Worm (Caenorhabditis elegans): Measurements from ENCODE around the gene rps-29.

rps-29 gene

DNA sequence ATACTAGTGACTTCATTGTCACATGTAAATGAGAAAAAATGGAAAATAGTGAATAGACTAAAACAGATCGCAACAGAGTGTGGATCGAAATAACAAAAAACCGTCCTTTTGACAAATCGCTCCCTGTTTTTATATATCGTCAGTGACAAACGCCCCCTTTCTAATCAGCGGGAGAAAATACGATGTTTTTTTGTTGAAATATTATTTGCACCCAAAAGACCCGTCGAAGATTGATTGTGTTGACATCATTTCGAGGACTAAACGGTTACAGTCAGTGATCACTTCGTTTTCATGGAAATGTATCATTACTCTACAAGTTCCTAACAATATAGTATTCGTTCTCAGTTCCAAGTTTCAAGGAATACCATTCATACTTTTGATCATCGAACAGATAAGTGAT lies 45.4 kb downstream of the rps-29 start, which contains the start of gene dos-3:
Gene dos-3, minus strand, starts transcription at position 101 of the 400 bp plus-strand sequence.
- TF ChIP-seq elt-2 (tag; optimal IDR thresholded peaks at IDR 0.05) (no peak), ceh-28 (tag; optimal IDR thresholded peaks at IDR 0.05) (no peak), nhr-237 (tag; optimal IDR thresholded peaks at IDR 0.05) (no peak), sea-2 (GFP tag; optimal IDR thresholded peaks at IDR 0.05) (no peak), ZK546.5 (tag; optimal IDR thresholded peaks at IDR 0.05) (no peak), mml-1 (tag; optimal IDR thresholded peaks at IDR 0.05) (no peak), R02D3.7 (tag; optimal IDR thresholded peaks at IDR 0.05) (no peak)

DNA sequence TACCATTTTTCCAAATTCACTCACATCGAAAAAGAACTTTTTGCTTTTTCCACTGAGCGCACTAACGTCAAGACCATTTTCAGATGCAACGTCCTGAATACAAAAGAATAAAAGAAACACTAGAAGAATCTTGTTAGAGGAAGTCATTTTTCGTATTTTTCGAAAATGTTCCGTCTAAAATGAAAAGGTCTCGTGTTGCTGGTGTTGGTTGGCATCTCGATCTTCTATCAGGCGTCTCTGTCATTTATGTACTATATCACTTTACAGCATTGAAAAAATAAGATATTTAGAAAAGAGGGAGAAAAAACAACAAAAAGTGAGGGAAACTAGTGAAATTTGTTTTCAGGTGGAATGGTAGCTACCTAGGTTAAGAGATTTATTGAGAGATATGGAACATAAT lies 47.1 kb downstream of the rps-29 start, which contains the start of gene K02F3.9:
Gene K02F3.9, minus strand, starts transcription at position 190 of the 400 bp plus-strand sequence.
- no peak for TF ChIP-seq fkh-2 (tag; optimal IDR thresholded peaks at IDR 0.05)
- no peak for TF ChIP-seq nhr-43 (tag; optimal IDR thresholded peaks at IDR 0.05; ENCODE audit: poor library complexity, severe bottlenecking)
- no peak for TF ChIP-seq mdl-1 (tag; optimal IDR thresholded peaks at IDR 0.05)
- TF ChIP-seq elt-1 (tag; optimal IDR thresholded peaks at IDR 0.05), result no peak
- no peak for TF ChIP-seq pqm-1 (tag; optimal IDR thresholded peaks at IDR 0.05)

DNA sequence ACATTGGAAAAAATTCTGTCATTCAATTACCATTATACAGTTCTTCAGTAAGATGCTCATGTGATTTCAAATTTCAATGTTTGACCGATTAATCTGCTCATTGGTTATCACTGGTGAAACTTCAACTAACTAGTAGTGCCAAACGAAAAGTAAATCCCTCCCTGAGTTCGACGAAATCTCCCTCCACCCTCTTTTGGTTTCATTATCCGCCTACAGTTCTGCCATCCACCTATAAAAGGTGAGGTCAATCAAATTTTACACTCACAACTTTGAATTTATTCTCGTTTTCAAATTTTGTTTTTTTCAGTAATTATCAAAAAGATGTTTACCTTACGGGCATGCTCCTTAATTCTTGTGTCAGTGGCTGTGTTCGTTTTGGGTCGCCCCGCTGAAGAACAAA lies 48.5 kb downstream of the rps-29 start, which contains the start of gene far-8:
Gene far-8, plus strand, starts transcription at position 301 of the 400 bp plus-strand sequence.
- TF ChIP-seq nhr-77 (tag; optimal IDR thresholded peaks at IDR 0.05) (no peak), nhr-12 (tag; optimal IDR thresholded peaks at IDR 0.05) (no peak), snpc-4 (tag; optimal IDR thresholded peaks at IDR 0.05) (no peak), elt-1 (tag; optimal IDR thresholded peaks at IDR 0.05) (no peak), R02D3.7 (tag; optimal IDR thresholded peaks at IDR 0.05) (no peak), lin-39 (tag; optimal IDR thresholded peaks at IDR 0.05) (no peak), hmg-11 (tag; optimal IDR thresholded peaks at IDR 0.05) (no peak), ceh-16 (tag; optimal IDR thresholded peaks at IDR 0.05) (no peak)

ce11 chrIII:843999-844398 lies 49.9 kb downstream of the rps-29 start:
- no peak for TF ChIP-seq jun-1 (tag; optimal IDR thresholded peaks at IDR 0.05)
- TF ChIP-seq sea-2 (GFP tag; optimal IDR thresholded peaks at IDR 0.05), result no peak
- TF ChIP-seq eor-1 (tag; optimal IDR thresholded peaks at IDR 0.05), result no peak
- TF ChIP-seq egl-27 (tag; optimal IDR thresholded peaks at IDR 0.05), result no peak
- TF ChIP-seq snpc-4 (tag; optimal IDR thresholded peaks at IDR 0.05), result peak; percentile 24
- TF ChIP-seq nhr-77 (tag; optimal IDR thresholded peaks at IDR 0.05), result no peak
- no peak for TF ChIP-seq fkh-10 (GFP tag; optimal IDR thresholded peaks at IDR 0.05)
- TF ChIP-seq lsy-12 (tag; optimal IDR thresholded peaks at IDR 0.05), result no peak
- no peak for TF ChIP-seq tbx-2 (tag; optimal IDR thresholded peaks at IDR 0.05)
- TF ChIP-seq daf-12 (tag; optimal IDR thresholded peaks at IDR 0.05), result no peak
- no peak for TF ChIP-seq hmg-11 (tag; optimal IDR thresholded peaks at IDR 0.05)
- no peak for TF ChIP-seq nhr-76 (tag; optimal IDR thresholded peaks at IDR 0.05)
- TF ChIP-seq fos-1 (tag; optimal IDR thresholded peaks at IDR 0.05), result no peak
- TF ChIP-seq nhr-23 (tag; optimal IDR thresholded peaks at IDR 0.05), result no peak
- TF ChIP-seq aly-2 (tag; optimal IDR thresholded peaks at IDR 0.05), result no peak
- no peak for TF ChIP-seq zag-1 (tag; optimal IDR thresholded peaks at IDR 0.05)
- no peak for TF ChIP-seq nhr-25 (tag; optimal IDR thresholded peaks at IDR 0.05)
- TF ChIP-seq mdl-1 (tag; optimal IDR thresholded peaks at IDR 0.05), result no peak
- no peak for TF ChIP-seq nhr-28 (tag; optimal IDR thresholded peaks at IDR 0.05)
- no peak for TF ChIP-seq nhr-237 (tag; optimal IDR thresholded peaks at IDR 0.05)
- no peak for TF ChIP-seq unc-39 (tag; optimal IDR thresholded peaks at IDR 0.05)
- peak; percentile 88 for TF ChIP-seq mml-1 (tag; optimal IDR thresholded peaks at IDR 0.05)
- TF ChIP-seq ceh-82 (tag; optimal IDR thresholded peaks at IDR 0.05), result no peak
- TF ChIP-seq ceh-16 (tag; optimal IDR thresholded peaks at IDR 0.05), result no peak
- TF ChIP-seq skn-1 (tag; optimal IDR thresholded peaks at IDR 0.05), result no peak
- peak; percentile 27 for TF ChIP-seq lin-15B (tag; optimal IDR thresholded peaks at IDR 0.05)
- TF ChIP-seq nhr-12 (tag; optimal IDR thresholded peaks at IDR 0.05), result no peak
- TF ChIP-seq pha-4 (tag; optimal IDR thresholded peaks at IDR 0.05), result peak; percentile 62
- TF ChIP-seq nhr-11 (tag; optimal IDR thresholded peaks at IDR 0.05), result no peak
- no peak for TF ChIP-seq egl-5 (tag; optimal IDR thresholded peaks at IDR 0.05)
- TF ChIP-seq elt-3 (tag; optimal IDR thresholded peaks at IDR 0.05), result no peak
- TF ChIP-seq nhr-67 (tag; optimal IDR thresholded peaks at IDR 0.05), result no peak
- no peak for TF ChIP-seq unc-62 (GFP tag; optimal IDR thresholded peaks at IDR 0.05)
- TF ChIP-seq fkh-2 (tag; optimal IDR thresholded peaks at IDR 0.05), result no peak
- peak; percentile 43 for TF ChIP-seq nhr-43 (tag; optimal IDR thresholded peaks at IDR 0.05; ENCODE audit: poor library complexity, severe bottlenecking)
- no peak for TF ChIP-seq ztf-4 (tag; optimal IDR thresholded peaks at IDR 0.05)
- no peak for TF ChIP-seq R02D3.7 (tag; optimal IDR thresholded peaks at IDR 0.05)
- no peak for TF ChIP-seq ztf-11 (tag; optimal IDR thresholded peaks at IDR 0.05)
- TF ChIP-seq nfya-1 (tag; optimal IDR thresholded peaks at IDR 0.05; ENCODE audit: insufficient read depth), result peak; percentile 57
- TF ChIP-seq lin-39 (tag; optimal IDR thresholded peaks at IDR 0.05), result no peak
- TF ChIP-seq pqm-1 (tag; optimal IDR thresholded peaks at IDR 0.05), result peak; percentile 37
- TF ChIP-seq ZK546.5 (tag; optimal IDR thresholded peaks at IDR 0.05), result no peak
- TF ChIP-seq ama-1 (optimal IDR thresholded peaks at IDR 0.05), result no peak
- TF ChIP-seq elt-2 (tag; optimal IDR thresholded peaks at IDR 0.05), result peak; percentile 16
- TF ChIP-seq ceh-28 (tag; optimal IDR thresholded peaks at IDR 0.05), result no peak
